Worm (Caenorhabditis elegans) whole organism, L1 larva: Measurements from ENCODE around the gene mxl-3.

ENCODE experiments used
- aly-2 ChIP-seq: fragments of 150-350 bp; optimal IDR thresholded peaks from 2 replicates; lab custom pipeline; 2014; ENCODE audit warnings: missing biosample characterization, missing genetic modification characterization
- ama-1 ChIP-seq: fragments of 150-350 bp; optimal IDR thresholded peaks from 2 replicates; lab custom pipeline; 2014
- dpl-1 ChIP-seq, 3 experiments: fragments of 150-350 bp in 2 of 3; sonication (generic microtip) in 1 of 3; optimal IDR thresholded peaks; 2 replicates each; lab custom pipeline; 2014 to 2017; ENCODE audit warnings: missing biosample characterization in 3 of 3, missing genetic modification characterization in 3 of 3, missing genetic modification reagents in 3 of 3
- efl-1 ChIP-seq, 4 experiments: fragments of 150-350 bp; optimal IDR thresholded peaks in 3 of 4; peaks in 1 of 4; 1 replicate in 1 of 4; 2 replicates in 3 of 4; lab custom pipeline; 2014; ENCODE audit warnings: missing biosample characterization in 2 of 4, missing genetic modification characterization in 2 of 4, missing genetic modification reagents in 2 of 4
- grh-1 ChIP-seq: fragments of 200-800 bp; sonication (Bioruptor generic); IDR thresholded peaks from 2 replicates; pipeline ENCODE4 v1.3.6; 2022; ENCODE audit warnings: missing genetic modification reagents, missing genetic modification characterization, missing compliant biosample characterization
- hpl-2 ChIP-seq: fragments of 150-350 bp; optimal IDR thresholded peaks from 2 replicates; lab custom pipeline; 2014; ENCODE audit warnings: missing biosample characterization, missing genetic modification reagents, missing genetic modification characterization
- lir-3 ChIP-seq: sonication (generic microtip); optimal IDR thresholded peaks from 2 replicates; lab custom pipeline; 2016; ENCODE audit warnings: mild to moderate bottlenecking, missing genetic modification characterization, moderate library complexity, missing compliant biosample characterization; ENCODE audit not compliant: poor library complexity
- nhr-11 ChIP-seq: fragments of 150-350 bp; optimal IDR thresholded peaks from 2 replicates; lab custom pipeline; 2014; ENCODE audit warnings: missing biosample characterization, missing genetic modification characterization
- nhr-237 ChIP-seq: fragments of 150-350 bp; optimal IDR thresholded peaks from 2 replicates; lab custom pipeline; 2014; ENCODE audit warnings: missing biosample characterization, missing genetic modification characterization
- nhr-77 ChIP-seq: fragments of 150-350 bp; optimal IDR thresholded peaks from 2 replicates; lab custom pipeline; 2014; ENCODE audit warnings: missing biosample characterization, missing genetic modification characterization
- pqm-1 ChIP-seq: sonication (generic microtip); optimal IDR thresholded peaks from 3 replicates; lab custom pipeline; 2017; ENCODE audit warnings: missing biosample characterization, missing genetic modification characterization
- zag-1 ChIP-seq: fragments of 150-350 bp; optimal IDR thresholded peaks from 2 replicates; lab custom pipeline; 2014; ENCODE audit warnings: missing biosample characterization, missing genetic modification characterization
- zip-4 ChIP-seq: fragments of 200-800 bp; sonication (Bioruptor generic); optimal IDR thresholded peaks from 2 replicates; lab custom pipeline; 2018; ENCODE audit warnings: mild to moderate bottlenecking, missing genetic modification characterization, moderate library complexity, missing compliant biosample characterization
- ztf-11 ChIP-seq, 2 experiments: sonication (generic microtip); optimal IDR thresholded peaks; 2 replicates each; lab custom pipeline; 2016 to 2017; ENCODE audit warnings: missing genetic modification characterization in 2 of 2, missing biosample characterization in 1 of 2, missing compliant biosample characterization in 1 of 2

- TF ChIP-seq aly-2 (tag; lab: Kevin White, UChicago) (no peak), lir-3 (tag; lab: Kevin White, UChicago) (no peak), nhr-77 (tag; lab: Kevin White, UChicago) (no peak), hpl-2 (no peak), nhr-11 (no peak), zag-1 (tag; lab: Kevin White, UChicago) (no peak), ztf-11 (tag; optimal IDR thresholded peaks at IDR 0.05; lab: Kevin White, UChicago) (no peak), nhr-237 (tag; lab: Kevin White, UChicago) (no peak), ama-1 (lab: Kevin White, UChicago) (no peak), grh-1 (GFP tag; lab: Robert Waterston, UW) (no peak), pqm-1 (tag; lab: Kevin White, UChicago) (no peak), efl-1 (optimal IDR thresholded peaks at IDR 0.05; lab: Kevin White, UChicago) (no peak), efl-1 (GFP tag; optimal IDR thresholded peaks at IDR 0.05 in 1 of 2; lab: Kevin White, UChicago) (peak in 1 of 2 experiments; percentile 71), dpl-1 (GFP tag; optimal IDR thresholded peaks at IDR 0.05; lab: Kevin White, UChicago) (no peak), zip-4 (GFP tag; lab: Kevin White, UChicago) (no peak)
These were observed 8.8 kb downstream of the mxl-3 start for ce11 chrX:13341853-13342252.
